Fruit fly (Drosophila melanogaster) S2 (cell line): ENCODE results near the gene Ugt35B1.

Experiments
- CG8478 ChIP-seq: fragments of >200 bp; optimal IDR thresholded peaks from 2 replicates; lab custom pipeline; 2018
- CTCF ChIP-seq, 2 experiments: fragments of >200 bp; optimal IDR thresholded peaks; 2 replicates each; lab custom pipeline; 2018

dm6 chr3R:11200885-11201421, 30.9 kb upstream of the Ugt35B1 start:
- no peak for TF ChIP-seq CG8478 (lab: Kevin White, UChicago)
- TF ChIP-seq CTCF (optimal IDR thresholded peaks at IDR 0.05; lab: Kevin White, UChicago), result no peak
